Fruit fly (Drosophila melanogaster): Measurements from ENCODE around the gene CG15056.

The CG15056 gene

DNA sequence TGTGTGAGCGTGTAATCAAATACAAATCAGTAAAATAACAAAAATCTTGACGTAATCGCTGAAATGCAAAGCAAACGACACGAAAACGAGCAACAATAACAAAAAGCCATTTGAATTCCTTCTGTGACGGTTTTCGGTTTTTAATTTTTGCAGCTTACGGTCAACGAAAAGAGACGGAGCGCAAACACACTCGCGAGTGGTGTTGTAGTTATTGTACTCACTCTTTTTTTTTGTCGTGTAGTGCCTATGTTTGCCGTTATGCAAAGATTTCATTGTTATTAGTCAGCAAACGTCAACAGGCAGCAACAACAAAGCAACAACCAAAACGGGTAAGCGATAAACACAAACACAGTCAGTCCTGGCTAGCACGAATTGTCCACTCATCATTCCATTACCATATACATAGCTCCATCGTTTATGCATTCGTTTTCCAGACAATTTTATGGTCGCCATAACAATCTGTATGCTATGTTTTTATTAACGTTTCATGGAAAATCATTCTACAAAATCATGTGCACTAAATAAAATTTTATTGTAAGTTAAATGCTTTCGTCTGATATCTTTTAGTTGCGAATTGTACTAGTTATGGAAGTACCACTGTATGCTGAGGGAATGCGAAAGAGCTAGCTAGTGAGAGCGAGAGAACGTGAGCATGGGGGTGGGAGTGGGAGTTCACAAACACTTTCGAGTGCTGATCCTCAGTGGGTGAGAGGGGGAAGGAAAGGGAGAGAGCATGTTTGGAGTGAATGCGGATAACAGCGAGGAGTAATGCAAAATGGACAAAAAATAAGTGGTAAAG is 48.2 kb upstream of the CG15056 start (continued):
- TF ChIP-seq CG30020 (tag; optimal IDR thresholded peaks at IDR 0.05): peak; percentile 27
- TF ChIP-seq klu (GFP tag; IDR thresholded peaks at IDR 0.05): peak; percentile 50; the same call in 1 of the 2 replicates
- peak; percentile 35 for TF ChIP-seq ems (GFP tag; optimal IDR thresholded peaks at IDR 0.05)
- TF ChIP-seq nerfin-1 (tag; optimal IDR thresholded peaks at IDR 0.05): peak; percentile 73
- TF ChIP-seq CG12391 (tag; optimal IDR thresholded peaks at IDR 0.05): peak; percentile 55
- no peak for TF ChIP-seq C15 (GFP tag; IDR thresholded peaks at IDR 0.05)
- TF ChIP-seq CG31365 (tag; optimal IDR thresholded peaks at IDR 0.05): peak; percentile 37
- no peak for TF ChIP-seq pnt (GFP tag; optimal IDR thresholded peaks at IDR 0.05)
- peak; percentile 91 for TF ChIP-seq CG2678 (tag; optimal IDR thresholded peaks at IDR 0.05)

DNA sequence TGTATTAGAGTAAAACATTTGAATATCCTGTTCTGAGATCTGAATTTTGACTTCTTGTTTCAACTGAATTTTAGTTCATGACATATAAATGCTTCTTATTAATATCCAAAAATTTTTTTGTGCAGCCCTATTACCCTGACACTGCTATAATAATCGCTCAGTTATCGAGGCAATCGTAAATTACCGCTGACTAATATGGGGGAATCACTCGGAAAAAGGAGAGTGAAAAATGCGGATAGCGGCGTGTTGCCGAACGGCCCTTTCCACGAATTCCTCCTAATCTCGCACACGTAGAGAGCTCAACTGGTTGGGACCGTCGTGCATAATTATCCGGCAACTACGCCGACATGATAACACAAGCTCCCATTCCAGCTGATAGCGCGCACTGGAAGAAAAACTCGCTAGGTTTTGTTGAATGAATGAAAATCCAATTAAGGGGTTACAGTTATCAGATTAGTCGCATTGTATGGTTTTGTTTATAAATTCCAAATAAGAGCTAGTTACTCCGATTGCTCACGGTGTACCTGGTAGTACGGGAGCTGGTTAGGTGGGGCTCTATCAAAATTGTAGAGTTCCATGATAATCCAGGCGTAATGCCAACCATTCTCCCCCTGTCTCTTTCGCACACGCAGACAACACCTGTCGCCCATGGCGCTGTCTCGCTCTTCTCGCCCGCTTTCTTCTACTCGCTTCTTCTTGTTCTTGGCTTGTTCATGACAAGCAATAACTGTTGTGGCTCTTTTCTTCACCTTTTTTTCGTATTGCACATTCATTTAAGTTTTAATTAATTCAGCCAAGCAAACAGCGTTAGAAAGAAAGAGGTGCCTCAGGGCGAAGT is 47.2 kb upstream of the CG15056 start:
- TF ChIP-seq mld (GFP tag; IDR thresholded peaks at IDR 0.05; ENCODE audit: partially characterized antibody) (no peak), crp (GFP tag; optimal IDR thresholded peaks at IDR 0.05) (peak in 1 of 2 experiments; percentile 6), ac (GFP tag; optimal IDR thresholded peaks at IDR 0.05) (no peak), CG11723 (GFP tag; optimal IDR thresholded peaks at IDR 0.05) (peak; percentile 50), HLH3B (GFP tag; IDR thresholded peaks at IDR 0.05) (peak; percentile 75), sima (GFP tag; optimal IDR thresholded peaks at IDR 0.05) (no peak), Optix (GFP tag; IDR thresholded peaks at IDR 0.05) (peak; percentile 73; the same call in 2 of the 3 replicates), eve (GFP tag; optimal IDR thresholded peaks at IDR 0.05) (no peak), cwo (GFP tag; optimal IDR thresholded peaks at IDR 0.05) (peak; percentile 83), CG6683 (GFP tag; optimal IDR thresholded peaks at IDR 0.05) (peak; percentile 41), MBD-R2 (GFP tag; IDR thresholded peaks at IDR 0.05) (peak; percentile 51; the same call in 1 of the 2 replicates), sqz (GFP tag; optimal IDR thresholded peaks at IDR 0.05) (no peak), bbx (GFP tag; IDR thresholded peaks at IDR 0.05; ENCODE audit: partially characterized antibody) (no peak), H15 (GFP tag; IDR thresholded peaks at IDR 0.05) (peak; percentile 71), HLH54F (GFP tag; optimal IDR thresholded peaks at IDR 0.05) (peak; percentile 72), scrt (GFP tag; optimal IDR thresholded peaks at IDR 0.05) (peak; percentile 66), CG4820 (GFP tag; optimal IDR thresholded peaks at IDR 0.05) (peak; percentile 53), CG15479 (GFP tag; optimal IDR thresholded peaks at IDR 0.05) (no peak), ci (GFP tag; IDR thresholded peaks at IDR 0.05) (peak; percentile 86), CG13624 (GFP tag; optimal IDR thresholded peaks at IDR 0.05) (peak; percentile 78), Ets65A (GFP tag) (peak; percentile 97), GATAe (GFP tag; conservative IDR thresholded peaks at IDR 0.05) (peak; percentile 91), p53 (GFP tag; optimal IDR thresholded peaks at IDR 0.05) (peak; percentile 48), dimm (GFP tag; IDR thresholded peaks at IDR 0.05) (peak; percentile 48; the same call in 1 of the 2 replicates), z (GFP tag; IDR thresholded peaks at IDR 0.05) (0 out of 3 replicates have a peak, but pooled peaks have one; percentile 20), slbo (GFP tag; IDR thresholded peaks at IDR 0.05) (peak; percentile 88), tup (GFP tag; optimal IDR thresholded peaks at IDR 0.05) (peak; percentile 35), CG7745 (tag; optimal IDR thresholded peaks at IDR 0.05) (no peak), CG6791 (GFP tag; IDR thresholded peaks at IDR 0.05; ENCODE audit: partially characterized antibody) (no peak), CG34422 (GFP tag; IDR thresholded peaks at IDR 0.05) (peak; percentile 68; the same call in 1 of the 3 replicates), Tbp (GFP tag; optimal IDR thresholded peaks at IDR 0.05) (no peak), CG6272 (GFP tag; IDR thresholded peaks at IDR 0.05) (peak; percentile 51), vfl (GFP tag; optimal IDR thresholded peaks at IDR 0.05) (peak; percentile 60), CG18476 (GFP tag; optimal IDR thresholded peaks at IDR 0.05) (no peak), Lpt (GFP tag; optimal IDR thresholded peaks at IDR 0.05) (no peak), CG13775 (GFP tag; optimal IDR thresholded peaks at IDR 0.05) (peak; percentile 23), Sry-β (GFP tag; optimal IDR thresholded peaks at IDR 0.05) (no peak)
